Fruit fly (Drosophila melanogaster) whole organism, embryonic: Measurements from ENCODE around the gene Ids.

Experiments used
- CG3163 ChIP-seq: fragments of 200-800 bp; sonication (Bioruptor generic); optimal IDR thresholded peaks from 3 replicates; lab custom pipeline; 2016; ENCODE audit warnings: missing biosample characterization, missing genetic modification characterization
- Lhr ChIP-seq: fragments of 200-800 bp; sonication (Bioruptor generic); optimal IDR thresholded peaks from 3 replicates; lab custom pipeline; 2017; ENCODE audit warnings: mild to moderate bottlenecking, missing biosample characterization, missing genetic modification reagents, missing genetic modification characterization
- gsb-n ChIP-seq: fragments of 200-800 bp; sonication (Bioruptor generic); optimal IDR thresholded peaks from 3 replicates; lab custom pipeline; 2018; ENCODE audit warnings: missing biosample characterization, mild to moderate bottlenecking, missing genetic modification characterization
- tna ChIP-seq: fragments of 200-800 bp; sonication (Bioruptor generic); IDR thresholded peaks from 2 replicates; pipeline ENCODE4 v1.3.6; 2022; ENCODE audit warnings: missing biosample characterization, missing genetic modification characterization; ENCODE audit not compliant: partially characterized antibody

dm6 chr3L:3388708-3389665, 10.9 kb downstream of the Ids start:
- no peak for TF ChIP-seq gsb-n (tag; lab: Kevin White, UChicago)
- no peak for TF ChIP-seq CG3163 (GFP tag; lab: Kevin White, UChicago)
- no peak for TF ChIP-seq tna (GFP tag; lab: Robert Waterston, UW)
- TF ChIP-seq Lhr, result no peak
